Worm (Caenorhabditis elegans) whole organism, late embryonic: ENCODE results near the gene xbx-5.

ENCODE experiments used
- ama-1 ChIP-seq: fragments of 150-350 bp; optimal IDR thresholded peaks from 2 replicates; lab custom pipeline; 2014
- fkh-10 ChIP-seq: fragments of 150-350 bp; optimal IDR thresholded peaks from 2 replicates; lab custom pipeline; 2014; ENCODE audit warnings: missing biosample characterization, missing genetic modification reagents, missing genetic modification characterization
- pha-4 ChIP-seq: fragments of 150-350 bp; optimal IDR thresholded peaks from 2 replicates; lab custom pipeline; 2018; ENCODE audit warnings: missing biosample characterization, missing genetic modification reagents, missing genetic modification characterization
- pqm-1 ChIP-seq: sonication (generic microtip); optimal IDR thresholded peaks from 2 replicates; lab custom pipeline; 2016; ENCODE audit warnings: missing genetic modification characterization, missing compliant biosample characterization

DNA sequence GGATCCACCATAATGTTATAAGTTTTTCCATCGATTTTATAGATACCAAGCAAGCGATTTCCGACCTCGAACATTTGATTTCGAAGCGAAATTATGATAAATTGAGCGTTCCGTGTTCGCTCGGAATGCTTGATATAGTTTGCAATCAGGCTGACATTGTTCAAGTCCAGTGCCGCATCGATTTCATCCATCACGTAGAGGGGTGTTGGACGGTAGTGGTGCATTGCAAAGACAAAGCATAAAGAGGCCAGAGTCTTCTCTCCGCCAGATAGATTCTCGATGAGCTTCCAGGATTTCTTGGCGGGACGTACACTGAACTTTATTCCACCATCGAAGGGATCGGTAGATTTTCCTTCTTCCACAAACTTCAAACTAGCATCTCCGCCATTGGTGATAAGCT is 10.1 kb upstream of the xbx-5 start:
- no peak for TF ChIP-seq ama-1 (lab: Kevin White, UChicago)
- TF ChIP-seq fkh-10 (GFP tag; lab: Kevin White, UChicago): no peak
- TF ChIP-seq pha-4 (tag; lab: Kevin White, UChicago): no peak
- no peak for TF ChIP-seq pqm-1 (tag; lab: Kevin White, UChicago)
